Fruit fly (Drosophila melanogaster): Measurements from ENCODE around the gene Gcna.

The Gcna gene

dm6 chrX:1847735-1848134, 17.9 kb downstream of the Gcna start:
- peak; percentile 53 for TF ChIP-seq vri (GFP tag; optimal IDR thresholded peaks at IDR 0.05)
- TF ChIP-seq svp (GFP tag) = peak; percentile 66
- TF ChIP-seq salr (GFP tag; optimal IDR thresholded peaks at IDR 0.05) = no peak

DNA sequence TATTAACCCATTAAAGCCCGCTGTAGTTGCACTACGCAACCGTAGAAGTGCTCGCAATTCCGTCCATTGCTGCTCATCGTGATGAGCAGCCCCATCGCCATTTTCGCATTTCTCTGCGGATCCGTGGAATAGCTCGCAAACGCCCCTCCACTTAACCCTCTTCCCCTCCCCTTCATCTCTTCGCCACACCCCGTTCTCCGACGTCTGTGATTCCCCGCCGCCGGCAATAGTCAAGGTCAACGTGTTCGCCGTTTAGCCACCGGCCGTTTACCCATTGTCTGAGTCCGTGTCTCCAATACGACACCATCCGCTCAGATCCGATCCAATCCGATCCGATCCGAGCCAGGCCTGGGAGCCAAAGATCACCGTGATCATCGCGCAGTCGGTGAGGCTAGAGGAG, 19.2 kb downstream of the Gcna start:
- TF ChIP-seq CG1621 (tag; optimal IDR thresholded peaks at IDR 0.05) = peak; percentile 55
- no peak for TF ChIP-seq Blimp-1 (GFP tag; optimal IDR thresholded peaks at IDR 0.05)

DNA sequence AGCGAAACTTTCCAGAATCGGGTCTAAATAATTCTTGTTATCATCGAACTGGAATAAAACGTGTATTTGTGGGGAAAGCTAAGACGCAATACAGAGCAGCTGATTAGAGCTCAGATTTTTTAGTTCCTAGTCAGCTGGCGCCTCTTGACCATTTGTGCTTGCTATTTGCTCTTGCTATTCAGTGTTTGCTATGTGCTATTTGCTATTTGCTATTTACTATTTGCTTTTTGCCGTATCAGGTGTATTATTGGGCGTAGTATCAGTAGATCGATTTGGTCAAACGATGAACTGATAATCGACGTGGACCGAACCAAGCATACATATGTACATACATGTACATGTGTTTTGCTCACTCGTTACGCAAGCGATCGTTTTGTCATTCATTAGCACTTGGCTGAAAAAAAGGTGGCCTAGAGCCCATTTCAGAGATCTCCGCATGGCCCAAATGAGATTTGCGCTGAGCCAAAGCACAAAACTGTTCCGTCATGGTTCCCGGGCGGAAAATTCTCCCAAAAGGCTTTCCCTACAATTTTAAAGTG, 20.2 kb downstream of the Gcna start:
- peak; percentile 76 for TF ChIP-seq fkh (GFP tag; optimal IDR thresholded peaks at IDR 0.05)
- peak; percentile 18 for TF ChIP-seq CG6276 (GFP tag; optimal IDR thresholded peaks at IDR 0.05)
- TF ChIP-seq achi (GFP tag; optimal IDR thresholded peaks at IDR 0.05) = no peak
- peak; percentile 3 for TF ChIP-seq Hr38 (GFP tag; optimal IDR thresholded peaks at IDR 0.05)

DNA sequence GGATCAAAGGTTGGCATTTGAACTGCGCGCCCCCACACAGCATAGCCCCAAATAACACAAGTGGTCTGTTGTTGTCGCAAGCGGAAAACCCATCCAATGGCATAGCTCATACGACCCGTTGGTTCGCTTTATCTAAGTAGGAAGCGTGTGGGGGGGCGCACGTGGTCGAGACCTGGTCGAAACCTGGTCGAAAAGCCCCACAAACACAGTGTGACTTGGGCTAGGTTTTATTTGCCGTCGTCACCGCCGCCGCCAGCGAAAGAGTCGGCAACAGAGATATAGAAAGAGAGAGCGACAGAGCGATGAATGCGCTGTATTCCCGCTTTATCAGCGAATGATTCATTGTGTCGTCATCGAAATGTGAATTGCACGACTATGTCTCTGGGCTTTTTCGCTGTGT, 22.8 kb downstream of the Gcna start:
- TF ChIP-seq svp (GFP tag) (peak; percentile 62), achi (GFP tag; optimal IDR thresholded peaks at IDR 0.05) (no peak), vri (GFP tag; optimal IDR thresholded peaks at IDR 0.05) (peak; percentile 33)

DNA sequence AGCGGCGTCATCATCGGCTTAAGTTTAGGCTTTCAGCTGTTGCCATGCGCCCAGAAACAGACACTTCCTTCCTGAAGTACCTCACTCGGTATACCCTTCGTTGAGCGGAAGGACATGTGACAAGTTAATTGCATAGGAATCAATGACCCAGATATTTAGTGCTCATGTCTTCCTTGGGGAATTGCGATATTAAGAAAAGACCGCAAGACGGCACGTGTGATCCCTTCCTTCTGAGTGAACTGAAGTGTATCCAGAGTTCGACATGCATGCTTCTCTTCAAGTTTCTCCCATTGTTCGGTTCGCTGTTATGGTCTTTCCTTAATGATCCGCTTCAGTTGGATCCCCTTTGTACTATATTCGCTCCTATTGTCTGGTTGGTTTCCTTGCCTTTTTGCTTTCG, 25.1 kb downstream of the Gcna start:
- TF ChIP-seq CG1621 (tag; optimal IDR thresholded peaks at IDR 0.05) = peak; percentile 88
- TF ChIP-seq CG11902 (GFP tag; optimal IDR thresholded peaks at IDR 0.05) = peak; percentile 80
- TF ChIP-seq eg (GFP tag; IDR thresholded peaks at IDR 0.05) = 0 out of 3 replicates have a peak, but pooled peaks have one; percentile 29
- peak; percentile 88 for TF ChIP-seq CG10669 (GFP tag; optimal IDR thresholded peaks at IDR 0.05)
- TF ChIP-seq Ets21C (GFP tag; optimal IDR thresholded peaks at IDR 0.05) = peak; percentile 82
- TF ChIP-seq CG31627 (GFP tag; optimal IDR thresholded peaks at IDR 0.05) = peak; percentile 88
- TF ChIP-seq Sox102F (GFP tag; optimal IDR thresholded peaks at IDR 0.05) = peak; percentile 88
- peak; percentile 79 for TF ChIP-seq CG6808 (GFP tag; optimal IDR thresholded peaks at IDR 0.05)
- TF ChIP-seq CG8319 (GFP tag; optimal IDR thresholded peaks at IDR 0.05) = peak; percentile 80
- peak; percentile 91 for TF ChIP-seq topi (GFP tag; optimal IDR thresholded peaks at IDR 0.05)
- TF ChIP-seq CG9139 (GFP tag; optimal IDR thresholded peaks at IDR 0.05) = peak; percentile 86
- peak; percentile 45 for TF ChIP-seq fd85E (GFP tag; optimal IDR thresholded peaks at IDR 0.05)
- TF ChIP-seq Met (GFP tag; optimal IDR thresholded peaks at IDR 0.05) = peak; percentile 88
- TF ChIP-seq acj6 (GFP tag; optimal IDR thresholded peaks at IDR 0.05) = peak; percentile 86
- peak; percentile 83 for TF ChIP-seq achi (GFP tag; optimal IDR thresholded peaks at IDR 0.05)
- peak; percentile 78 for TF ChIP-seq net (GFP tag; optimal IDR thresholded peaks at IDR 0.05)
- peak; percentile 97 for TF ChIP-seq Eip78C (GFP tag)
- TF ChIP-seq CG32006 (GFP tag; optimal IDR thresholded peaks at IDR 0.05) = peak; percentile 71
- peak; percentile 85 for TF ChIP-seq dsx (GFP tag; optimal IDR thresholded peaks at IDR 0.05; ENCODE audit: poor library complexity, severe bottlenecking)
- peak; percentile 76 for TF ChIP-seq CG11762 (GFP tag; optimal IDR thresholded peaks at IDR 0.05; ENCODE audit: insufficient read depth)
- TF ChIP-seq CG6276 (GFP tag; optimal IDR thresholded peaks at IDR 0.05) = peak; percentile 42
- peak; percentile 9; the same call in 1 of the 2 replicates for TF ChIP-seq CG11294 (GFP tag; IDR thresholded peaks at IDR 0.05)
- no peak for TF ChIP-seq fkh (GFP tag; optimal IDR thresholded peaks at IDR 0.05)
- TF ChIP-seq CG7368 (GFP tag; optimal IDR thresholded peaks at IDR 0.05) = peak; percentile 89
- peak; percentile 93 for TF ChIP-seq Sox14 (GFP tag; optimal IDR thresholded peaks at IDR 0.05)
- TF ChIP-seq CG4318 (GFP tag; optimal IDR thresholded peaks at IDR 0.05) = peak; percentile 36
- peak; percentile 66 for TF ChIP-seq CG6854 (GFP tag; optimal IDR thresholded peaks at IDR 0.05)
- TF ChIP-seq Blimp-1 (GFP tag; optimal IDR thresholded peaks at IDR 0.05) = peak; percentile 63
- peak; percentile 55 for TF ChIP-seq Eip93F (GFP tag; optimal IDR thresholded peaks at IDR 0.05)
- peak; percentile 85 for TF ChIP-seq Ets96B (tag; optimal IDR thresholded peaks at IDR 0.05)
- TF ChIP-seq CG16779 (tag; optimal IDR thresholded peaks at IDR 0.05) = peak; percentile 59
- peak; percentile 88 for TF ChIP-seq esn (GFP tag; optimal IDR thresholded peaks at IDR 0.05)
- peak; percentile 86 for TF ChIP-seq CG8632 (GFP tag; optimal IDR thresholded peaks at IDR 0.05)
- peak; percentile 86 for TF ChIP-seq pdm3 (GFP tag; optimal IDR thresholded peaks at IDR 0.05)
- peak; percentile 91 for TF ChIP-seq CG6792 (GFP tag; optimal IDR thresholded peaks at IDR 0.05)
- TF ChIP-seq Smox (GFP tag; optimal IDR thresholded peaks at IDR 0.05) = peak; percentile 83
- peak; percentile 86 to 88 for TF ChIP-seq ss (GFP tag; optimal IDR thresholded peaks at IDR 0.05)
- peak; percentile 56 to 72 for TF ChIP-seq salr (GFP tag; optimal IDR thresholded peaks at IDR 0.05)

All from whole organism, prepupa.